Worm (Caenorhabditis elegans) whole organism, L4 larva: ENCODE data around the gene gly-6.

Experiments used
- D1046.2 ChIP-seq: fragments of 200-800 bp; sonication (Bioruptor generic); IDR thresholded peaks from 2 replicates; pipeline ENCODE4 v1.3.6; 2022; ENCODE audit warnings: missing genetic modification characterization, missing compliant biosample characterization
- R02D3.7 ChIP-seq: fragments of 150-350 bp; sonication (generic microtip); optimal IDR thresholded peaks from 3 replicates; lab custom pipeline; 2014; ENCODE audit warnings: missing biosample characterization, missing genetic modification characterization
- aha-1 ChIP-seq: fragments of 150-350 bp; peaks from one replicate; lab custom pipeline; 2014; ENCODE audit warnings: missing biosample characterization, missing genetic modification characterization
- ama-1 ChIP-seq: fragments of 150-350 bp; optimal IDR thresholded peaks from 2 replicates; lab custom pipeline; 2014; ENCODE audit warnings: inconsistent platforms, mixed read lengths
- ceh-32 ChIP-seq: sonication (generic microtip); optimal IDR thresholded peaks from 2 replicates; lab custom pipeline; 2016; ENCODE audit warnings: mild to moderate bottlenecking, missing genetic modification characterization, missing compliant biosample characterization; ENCODE audit not compliant: poor library complexity
- ces-1 ChIP-seq: fragments of 150-350 bp; sonication (generic microtip); optimal IDR thresholded peaks from 4 replicates; lab custom pipeline; 2014; ENCODE audit warnings: missing biosample characterization, missing genetic modification reagents, missing genetic modification characterization
- ctbp-1 ChIP-seq: fragments of 200-800 bp; sonication (Bioruptor generic); IDR thresholded peaks from 2 replicates; pipeline ENCODE4 v1.3.6; 2022; ENCODE audit warnings: missing genetic modification reagents, missing genetic modification characterization, missing compliant biosample characterization
- daf-19 ChIP-seq: fragments of 200-800 bp; sonication (Bioruptor generic); conservative IDR thresholded peaks from 2 replicates; pipeline ENCODE4 v1.3.6; 2022; ENCODE audit warnings: missing genetic modification characterization, missing compliant biosample characterization
- dpl-1 ChIP-seq: fragments of 150-350 bp; optimal IDR thresholded peaks from 2 replicates; lab custom pipeline; 2014; ENCODE audit warnings: missing biosample characterization, missing genetic modification reagents, missing genetic modification characterization
- egl-43 ChIP-seq: fragments of 200-800 bp; sonication (Bioruptor generic); IDR thresholded peaks from 2 replicates; pipeline ENCODE4 v1.3.6; 2022; ENCODE audit warnings: missing genetic modification reagents, missing genetic modification characterization, missing compliant biosample characterization
- fkh-10 ChIP-seq: fragments of 150-350 bp; optimal IDR thresholded peaks from 2 replicates; lab custom pipeline; 2014; ENCODE audit warnings: missing biosample characterization, missing genetic modification reagents, missing genetic modification characterization
- gei-8 ChIP-seq: fragments of 200-800 bp; sonication (Bioruptor generic); optimal IDR thresholded peaks from 2 replicates; lab custom pipeline; 2018; ENCODE audit warnings: mild to moderate bottlenecking, missing genetic modification characterization, missing compliant biosample characterization
- hif-1 ChIP-seq, 2 experiments: sonication (generic microtip); optimal IDR thresholded peaks; 2 replicates each; lab custom pipeline; 2016 to 2017; ENCODE audit warnings: missing compliant biosample characterization in 2 of 2, missing genetic modification characterization in 2 of 2, missing genetic modification reagents in 2 of 2, missing genotype in 2 of 2, mild to moderate bottlenecking in 1 of 2
- hlh-30 ChIP-seq: sonication (generic microtip); optimal IDR thresholded peaks from 2 replicates; lab custom pipeline; 2017; ENCODE audit warnings: antibody characterized with exemption, mild to moderate bottlenecking, missing genetic modification characterization, missing compliant biosample characterization; ENCODE audit not compliant: insufficient read depth
- jun-1 ChIP-seq: fragments of 150-350 bp; optimal IDR thresholded peaks from 2 replicates; lab custom pipeline; 2014; ENCODE audit warnings: missing biosample characterization, missing genetic modification reagents, missing genetic modification characterization
- madf-5 ChIP-seq, 2 experiments: fragments of 200-800 bp; sonication (Bioruptor generic); IDR thresholded peaks; 2 replicates each; pipeline ENCODE4 v1.3.6; 2022; ENCODE audit warnings: missing compliant biosample characterization in 2 of 2, missing genetic modification characterization in 2 of 2
- mdt-29 ChIP-seq: fragments of 200-800 bp; sonication (Bioruptor generic); IDR thresholded peaks from 2 replicates; pipeline ENCODE4 v1.3.6; 2022; ENCODE audit warnings: missing genetic modification reagents, missing genetic modification characterization, missing compliant biosample characterization
- mes-2 ChIP-seq: sonication (generic microtip); optimal IDR thresholded peaks from 2 replicates; lab custom pipeline; 2016; ENCODE audit warnings: missing genotype, mild to moderate bottlenecking, missing genetic modification characterization, missing compliant biosample characterization; ENCODE audit not compliant: poor library complexity, severe bottlenecking
- mxl-2 ChIP-seq: fragments of 200-800 bp; sonication (Bioruptor generic); conservative IDR thresholded peaks from 2 replicates; pipeline ENCODE4 v1.3.6; 2022; ENCODE audit warnings: missing genetic modification reagents, missing genetic modification characterization, missing compliant biosample characterization
- nhr-76 ChIP-seq: fragments of 150-350 bp; optimal IDR thresholded peaks from 2 replicates; lab custom pipeline; 2014; ENCODE audit warnings: missing biosample characterization, missing genetic modification characterization
- set-16 ChIP-seq: fragments of 200-800 bp; sonication (Bioruptor generic); IDR thresholded peaks from 2 replicates; pipeline ENCODE4 v1.3.6; 2022; ENCODE audit warnings: missing genetic modification reagents, missing genetic modification characterization, missing compliant biosample characterization
- unc-130 ChIP-seq: sonication (generic microtip); optimal IDR thresholded peaks from 2 replicates; lab custom pipeline; 2016; ENCODE audit warnings: missing genetic modification reagents, missing genetic modification characterization, missing compliant biosample characterization
- unc-62 ChIP-seq, 3 experiments: fragments of 150-350 bp in 1 of 3; sonication (generic microtip); optimal IDR thresholded peaks in 2 of 3; peaks in 1 of 3; 1 replicate in 1 of 3; 2 replicates in 2 of 3; lab custom pipeline; 2014 to 2017; ENCODE audit warnings: missing biosample characterization in 3 of 3, missing genetic modification characterization in 3 of 3, missing genetic modification reagents in 3 of 3, missing genotype in 1 of 3
- zip-2 ChIP-seq: fragments of 150-350 bp; optimal IDR thresholded peaks from 2 replicates; lab custom pipeline; 2014; ENCODE audit warnings: missing biosample characterization, missing genetic modification characterization

Gene gly-6

DNA sequence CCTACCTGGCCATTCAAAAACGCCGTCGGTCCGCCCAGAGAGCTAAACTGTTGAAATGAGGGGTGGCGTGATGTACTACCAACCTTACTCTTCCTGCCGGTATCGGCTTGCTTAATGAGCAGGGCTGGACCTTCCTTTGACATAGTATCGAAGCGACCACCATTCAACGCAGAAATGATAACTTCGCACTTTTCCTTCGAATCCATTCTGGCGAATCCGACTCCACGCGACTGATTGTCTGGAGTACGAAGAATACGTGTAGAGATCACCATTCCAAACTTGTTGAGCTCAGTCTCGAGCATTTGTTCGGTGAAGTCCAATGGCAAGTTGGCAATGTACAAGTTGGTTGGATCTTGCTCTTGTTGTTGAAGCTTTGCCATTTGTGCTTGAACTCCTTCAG, 52.8 kb downstream of the gly-6 start:
- TF ChIP-seq egl-43 (GFP tag; lab: Robert Waterston, UW), result peak; percentile 16; the same call in 1 of the 2 replicates
- TF ChIP-seq unc-62 (GFP tag; optimal IDR thresholded peaks at IDR 0.05 in 1 of 2; lab: Kevin White, UChicago), result peak in 1 of 2 experiments; percentile 47
- TF ChIP-seq unc-62 (tag; optimal IDR thresholded peaks at IDR 0.05; lab: Kevin White, UChicago), result no peak
- TF ChIP-seq unc-130 (GFP tag; lab: Kevin White, UChicago), result no peak
- no peak for TF ChIP-seq mdt-29 (GFP tag; lab: Robert Waterston, UW)

DNA sequence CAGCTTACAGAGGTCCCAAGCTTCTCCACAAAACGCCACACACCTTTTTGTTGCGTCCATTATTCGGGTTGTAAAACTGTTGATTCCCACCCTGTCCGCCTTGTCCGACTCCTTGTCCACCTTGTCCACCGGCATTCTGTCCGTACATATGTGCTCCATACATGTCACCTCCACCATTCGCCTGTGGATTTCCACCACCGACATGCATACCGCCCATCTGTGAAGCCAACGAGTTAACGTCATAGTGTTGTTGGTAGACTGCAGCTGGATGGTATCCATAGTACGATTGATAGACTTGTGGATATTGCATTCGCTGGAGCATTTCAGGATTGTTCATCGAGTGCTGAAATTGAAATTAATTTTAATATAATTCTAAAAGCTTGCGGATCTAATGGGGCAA, 53.3 kb downstream of the gly-6 start:
- TF ChIP-seq nhr-76 (tag; lab: Kevin White, UChicago) (no peak), mxl-2 (no peak), hif-1 (tag; optimal IDR thresholded peaks at IDR 0.05; lab: Kevin White, UChicago) (no peak), aha-1 (tag; lab: Kevin White, UChicago) (peak; percentile 58), mes-2 (tag; lab: Kevin White, UChicago) (peak; percentile 6), zip-2 (tag; lab: Kevin White, UChicago) (no peak), unc-62 (GFP tag; optimal IDR thresholded peaks at IDR 0.05 in 1 of 2; lab: Kevin White, UChicago) (peak in 1 of 2 experiments; percentile 53), unc-62 (tag; optimal IDR thresholded peaks at IDR 0.05; lab: Kevin White, UChicago) (no peak)

DNA sequence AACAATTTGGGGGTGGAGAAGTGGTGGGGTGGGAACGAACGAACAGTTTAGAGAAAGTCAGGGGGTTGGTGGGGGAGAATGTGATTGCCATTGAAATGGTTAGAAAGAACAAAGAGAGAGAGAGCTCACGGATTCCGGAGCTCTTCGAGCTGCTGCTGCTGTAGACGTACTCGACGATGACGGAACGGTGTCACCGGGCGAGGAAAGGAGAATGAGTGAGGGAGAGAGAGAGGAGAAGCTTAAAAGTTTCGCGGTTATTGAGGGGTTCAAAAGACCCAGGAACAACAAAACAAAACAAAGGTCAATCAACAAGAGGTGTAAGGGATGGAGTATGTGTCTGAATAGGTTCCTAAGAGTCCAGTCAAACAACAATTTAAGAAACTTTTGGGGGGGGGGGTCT, 54.8 kb downstream of the gly-6 start:
- TF ChIP-seq R02D3.7 (tag; lab: Kevin White, UChicago), result no peak
- no peak for TF ChIP-seq ces-1 (GFP tag; lab: Kevin White, UChicago)
- TF ChIP-seq set-16 (GFP tag; lab: Robert Waterston, UW), result peak; percentile 32; the same call in 1 of the 2 replicates

DNA sequence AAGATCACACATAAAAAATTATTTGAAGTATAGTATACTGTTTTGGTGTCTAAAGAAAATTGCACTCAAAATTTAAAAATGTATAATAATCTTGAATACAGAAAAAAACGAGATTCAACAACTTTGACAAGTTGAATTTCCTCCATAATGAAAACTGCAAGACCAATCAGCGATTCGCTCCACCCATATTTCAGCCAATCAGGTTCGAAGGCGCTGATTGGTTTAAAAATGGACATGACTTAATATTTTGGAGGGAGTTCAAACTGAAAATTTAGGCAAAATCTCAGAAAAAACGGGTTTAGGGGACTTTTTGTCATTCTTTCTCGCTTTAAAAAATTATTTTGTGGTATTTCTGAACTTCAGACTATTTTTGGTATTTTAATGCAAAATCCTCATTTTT, 55.3 kb downstream of the gly-6 start:
- TF ChIP-seq D1046.2 (GFP tag; lab: Robert Waterston, UW) (no peak), dpl-1 (GFP tag; lab: Kevin White, UChicago) (peak; percentile 15), unc-62 (GFP tag; optimal IDR thresholded peaks at IDR 0.05 in 1 of 2; lab: Kevin White, UChicago) (peak in 1 of 2 experiments; percentile 23), unc-62 (tag; optimal IDR thresholded peaks at IDR 0.05; lab: Kevin White, UChicago) (no peak), fkh-10 (GFP tag; lab: Kevin White, UChicago) (no peak), gei-8 (GFP tag; lab: Kevin White, UChicago) (no peak), ama-1 (lab: Kevin White, UChicago) (peak; percentile 8), daf-19 (GFP tag; lab: Robert Waterston, UW) (no peak), ceh-32 (tag; lab: Kevin White, UChicago) (no peak), ces-1 (GFP tag; lab: Kevin White, UChicago) (no peak), hlh-30 (tag; lab: Kevin White, UChicago) (no peak), ctbp-1 (no peak), jun-1 (tag; lab: Kevin White, UChicago) (peak; percentile 15)

ce11 chrIII:4274524-4274923, 56.5 kb downstream of the gly-6 start:
- TF ChIP-seq madf-5 (GFP tag; IDR thresholded peaks at IDR 0.05; lab: Robert Waterston, UW) (no peak), unc-62 (GFP tag; optimal IDR thresholded peaks at IDR 0.05 in 1 of 2; lab: Kevin White, UChicago) (peak in 1 of 2 experiments; percentile 93), unc-62 (tag; optimal IDR thresholded peaks at IDR 0.05; lab: Kevin White, UChicago) (no peak)
- TF ChIP-seq, all 104 proteins: peak for 1
